Comparison of ENCODE assay signal across 1 fruit fly cellular context in the genomic region with DNA sequence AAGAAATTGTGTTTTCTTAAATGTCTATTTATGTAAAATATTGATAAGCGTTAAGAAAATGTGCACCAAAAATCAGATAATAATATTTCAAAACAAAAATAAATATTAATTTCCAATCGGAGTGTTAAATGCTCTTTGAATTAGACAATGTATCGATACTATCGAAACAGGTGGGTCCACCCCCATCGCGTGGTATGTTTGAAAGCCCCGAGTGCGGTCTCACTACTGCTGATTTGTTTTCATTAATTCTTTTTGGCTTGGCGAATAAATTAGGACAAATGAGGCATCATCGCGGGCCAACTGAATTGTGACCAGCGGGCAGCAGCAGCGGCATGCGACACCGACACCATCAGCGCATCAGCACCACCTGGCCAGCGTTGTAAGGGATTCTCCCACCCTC.
TF ChIP-seq lines count a peak whose summit lies in the region.

A gene (plus strand): TSS at position 189 of the 400 bp plus-strand sequence.

TF ChIP-seq in whole organism, embryonic, 481 proteins besides CTCF, POLR2A, EP300 and RAD21 (continued from another document):
- TF ChIP-seq bsh (GFP tag; optimal IDR thresholded peaks at IDR 0.05; lab: Kevin White, UChicago) (no peak), ATbp (GFP tag; optimal IDR thresholded peaks at IDR 0.05; lab: Kevin White, UChicago) (no peak), trh (GFP tag; optimal IDR thresholded peaks at IDR 0.05; lab: Kevin White, UChicago) (no peak), HHEX (GFP tag; optimal IDR thresholded peaks at IDR 0.05; lab: Kevin White, UChicago) (no peak), Camta (GFP tag; optimal IDR thresholded peaks at IDR 0.05; lab: Kevin White, UChicago) (no peak), jigr1 (GFP tag; IDR thresholded peaks at IDR 0.05; lab: Robert Waterston, UW) (peak; percentile 43; the same call in 1 of the 3 replicates), CG10654 (GFP tag; optimal IDR thresholded peaks at IDR 0.05; lab: Kevin White, UChicago) (no peak), CG9609 (GFP tag; optimal IDR thresholded peaks at IDR 0.05; lab: Kevin White, UChicago) (no peak), zen (tag; optimal IDR thresholded peaks at IDR 0.05; lab: Kevin White, UChicago) (peak; percentile 36), tll (GFP tag; optimal IDR thresholded peaks at IDR 0.05; lab: Kevin White, UChicago) (no peak), otp (GFP tag; IDR thresholded peaks at IDR 0.05; lab: Robert Waterston, UW) (no peak), CG12236 (GFP tag; optimal IDR thresholded peaks at IDR 0.05; lab: Kevin White, UChicago) (no peak), sna (GFP tag; IDR thresholded peaks at IDR 0.05; lab: Robert Waterston, UW; ENCODE audit: partially characterized antibody) (peak; percentile 78), HLH3B (GFP tag; IDR thresholded peaks at IDR 0.05; lab: Robert Waterston, UW) (no peak), sr (GFP tag; IDR thresholded peaks at IDR 0.05; lab: Robert Waterston, UW) (no peak), crc (GFP tag; optimal IDR thresholded peaks at IDR 0.05; lab: Kevin White, UChicago) (no peak), CG6272 (GFP tag; IDR thresholded peaks at IDR 0.05; lab: Robert Waterston, UW) (no peak), CG17912 (GFP tag; optimal IDR thresholded peaks at IDR 0.05; lab: Kevin White, UChicago) (no peak), CG17829 (tag; optimal IDR thresholded peaks at IDR 0.05; lab: Kevin White, UChicago) (peak; percentile 24), gsb-n (tag; optimal IDR thresholded peaks at IDR 0.05; lab: Kevin White, UChicago) (no peak), CG9932 (GFP tag; IDR thresholded peaks at IDR 0.05; lab: Robert Waterston, UW) (peak; percentile 51; the same call in 1 of the 2 replicates), CG4820 (GFP tag; optimal IDR thresholded peaks at IDR 0.05; lab: Kevin White, UChicago) (no peak), Ssrp (tag; optimal IDR thresholded peaks at IDR 0.05; lab: Kevin White, UChicago) (no peak), Lhr (GFP tag; optimal IDR thresholded peaks at IDR 0.05; lab: Kevin White, UChicago) (no peak), phol (tag; optimal IDR thresholded peaks at IDR 0.05; lab: Kevin White, UChicago) (peak; percentile 25), Dref (GFP tag; IDR thresholded peaks at IDR 0.05; lab: Robert Waterston, UW) (peak; percentile 73), Sox102F (GFP tag; optimal IDR thresholded peaks at IDR 0.05; lab: Kevin White, UChicago) (no peak), schlank (tag; optimal IDR thresholded peaks at IDR 0.05; lab: Kevin White, UChicago) (no peak), CG1603 (tag; optimal IDR thresholded peaks at IDR 0.05; lab: Kevin White, UChicago) (no peak), CG4730 (GFP tag; IDR thresholded peaks at IDR 0.05; lab: Robert Waterston, UW) (no peak), CG9817 (tag; optimal IDR thresholded peaks at IDR 0.05; lab: Kevin White, UChicago) (no peak), Dbx (GFP tag; IDR thresholded peaks at IDR 0.05; lab: Robert Waterston, UW) (no peak), sisA (GFP tag; IDR thresholded peaks at IDR 0.05; lab: Robert Waterston, UW) (no peak), hth (optimal IDR thresholded peaks at IDR 0.05; lab: Kevin White, UChicago) (no peak), Gug (GFP tag; IDR thresholded peaks at IDR 0.05; lab: Robert Waterston, UW) (no peak), H15 (GFP tag; IDR thresholded peaks at IDR 0.05; lab: Robert Waterston, UW) (no peak), CG30403 (GFP tag; optimal IDR thresholded peaks at IDR 0.05; lab: Kevin White, UChicago) (no peak), YL-1 (GFP tag; optimal IDR thresholded peaks at IDR 0.05; lab: Kevin White, UChicago) (peak; percentile 63), CG7372 (GFP tag; IDR thresholded peaks at IDR 0.05; lab: Robert Waterston, UW) (no peak), Neu2 (GFP tag; optimal IDR thresholded peaks at IDR 0.05; lab: Kevin White, UChicago; ENCODE audit: borderline replicate concordance) (no peak), CG15011 (GFP tag; optimal IDR thresholded peaks at IDR 0.05; lab: Kevin White, UChicago) (no peak), CG3726 (GFP tag; IDR thresholded peaks at IDR 0.05; lab: Robert Waterston, UW) (no peak), CG5953 (GFP tag; IDR thresholded peaks at IDR 0.05; lab: Robert Waterston, UW) (no peak), Mes4 (GFP tag; optimal IDR thresholded peaks at IDR 0.05; lab: Kevin White, UChicago) (no peak), ems (GFP tag; optimal IDR thresholded peaks at IDR 0.05; lab: Kevin White, UChicago) (no peak), Atf-2 (GFP tag; optimal IDR thresholded peaks at IDR 0.05; lab: Kevin White, UChicago) (no peak), HLH4C (GFP tag; IDR thresholded peaks at IDR 0.05; lab: Robert Waterston, UW; ENCODE audit: partially characterized antibody) (peak; percentile 84), CG18262 (tag; optimal IDR thresholded peaks at IDR 0.05; lab: Kevin White, UChicago) (no peak), pum (GFP tag; optimal IDR thresholded peaks at IDR 0.05; lab: Kevin White, UChicago) (no peak), kah (GFP tag; optimal IDR thresholded peaks at IDR 0.05; lab: Kevin White, UChicago) (peak; percentile 94), vfl (GFP tag; optimal IDR thresholded peaks at IDR 0.05; lab: Kevin White, UChicago) (no peak), her (GFP tag; optimal IDR thresholded peaks at IDR 0.05; lab: Kevin White, UChicago) (no peak), crol (GFP tag; IDR thresholded peaks at IDR 0.05; lab: Robert Waterston, UW) (no peak), CG2120 (GFP tag; optimal IDR thresholded peaks at IDR 0.05; lab: Kevin White, UChicago) (peak; percentile 22), CG11398 (GFP tag; optimal IDR thresholded peaks at IDR 0.05; lab: Kevin White, UChicago) (no peak), dan (GFP tag; IDR thresholded peaks at IDR 0.05; lab: Robert Waterston, UW) (no peak), eyg (GFP tag; optimal IDR thresholded peaks at IDR 0.05; lab: Kevin White, UChicago) (no peak), unpg (GFP tag; optimal IDR thresholded peaks at IDR 0.05; lab: Kevin White, UChicago) (no peak), p53 (GFP tag; optimal IDR thresholded peaks at IDR 0.05; lab: Kevin White, UChicago) (no peak), CG3995 (GFP tag; optimal IDR thresholded peaks at IDR 0.05; lab: Kevin White, UChicago) (peak; percentile 48), CG6813 (GFP tag; optimal IDR thresholded peaks at IDR 0.05; lab: Kevin White, UChicago) (no peak), gcm (GFP tag; optimal IDR thresholded peaks at IDR 0.05; lab: Kevin White, UChicago) (no peak), CG15601 (tag; optimal IDR thresholded peaks at IDR 0.05; lab: Kevin White, UChicago) (no peak), CG7357 (GFP tag; IDR thresholded peaks at IDR 0.05; lab: Robert Waterston, UW) (no peak), CG32532 (GFP tag; IDR thresholded peaks at IDR 0.05; lab: Robert Waterston, UW) (no peak), croc (GFP tag; conservative IDR thresholded peaks at IDR 0.05; lab: Robert Waterston, UW) (no peak), Rx (GFP tag; IDR thresholded peaks at IDR 0.05; lab: Robert Waterston, UW) (no peak), Optix (GFP tag; IDR thresholded peaks at IDR 0.05; lab: Robert Waterston, UW) (no peak), CG3838 (GFP tag; optimal IDR thresholded peaks at IDR 0.05; lab: Kevin White, UChicago) (no peak), Dad (GFP tag; optimal IDR thresholded peaks at IDR 0.05; lab: Kevin White, UChicago) (no peak), dimm (GFP tag; IDR thresholded peaks at IDR 0.05; lab: Robert Waterston, UW) (no peak), CG33557 (GFP tag; optimal IDR thresholded peaks at IDR 0.05; lab: Kevin White, UChicago) (no peak), aop (GFP tag; IDR thresholded peaks at IDR 0.05; lab: Robert Waterston, UW) (no peak), Six4 (GFP tag; optimal IDR thresholded peaks at IDR 0.05; lab: Kevin White, UChicago) (no peak), CG18599 (GFP tag; optimal IDR thresholded peaks at IDR 0.05; lab: Kevin White, UChicago) (no peak), CG34422 (GFP tag; IDR thresholded peaks at IDR 0.05; lab: Robert Waterston, UW) (peak; percentile 49; the same call in 1 of the 3 replicates), Elba2 (GFP tag; optimal IDR thresholded peaks at IDR 0.05; lab: Kevin White, UChicago) (peak; percentile 15), cato (GFP tag; optimal IDR thresholded peaks at IDR 0.05; lab: Kevin White, UChicago; ENCODE audit: borderline replicate concordance) (no peak), Ravus (GFP tag; IDR thresholded peaks at IDR 0.05; lab: Robert Waterston, UW) (no peak), CG8388 (GFP tag; optimal IDR thresholded peaks at IDR 0.05; lab: Kevin White, UChicago) (no peak), cad (GFP tag; optimal IDR thresholded peaks at IDR 0.05; lab: Kevin White, UChicago) (no peak), Max (GFP tag; optimal IDR thresholded peaks at IDR 0.05; lab: Kevin White, UChicago) (no peak), CG12155 (GFP tag; optimal IDR thresholded peaks at IDR 0.05; lab: Kevin White, UChicago) (no peak), CG7556 (GFP tag; optimal IDR thresholded peaks at IDR 0.05; lab: Kevin White, UChicago) (no peak), disco-r (GFP tag; optimal IDR thresholded peaks at IDR 0.05; lab: Kevin White, UChicago) (no peak), CG5245 (GFP tag; optimal IDR thresholded peaks at IDR 0.05; lab: Kevin White, UChicago) (no peak), Oaz (GFP tag; IDR thresholded peaks at IDR 0.05; lab: Robert Waterston, UW) (no peak), tap (tag; optimal IDR thresholded peaks at IDR 0.05; lab: Kevin White, UChicago) (no peak), Mad (GFP tag; optimal IDR thresholded peaks at IDR 0.05; lab: Kevin White, UChicago) (no peak), HLH54F (GFP tag; optimal IDR thresholded peaks at IDR 0.05; lab: Kevin White, UChicago) (no peak), hb (GFP tag; IDR thresholded peaks at IDR 0.05; lab: Robert Waterston, UW; ENCODE audit: partially characterized antibody) (peak; percentile 70; the same call in 2 of the 3 replicates), lbe (GFP tag; optimal IDR thresholded peaks at IDR 0.05; lab: Kevin White, UChicago) (no peak), org-1 (GFP tag; optimal IDR thresholded peaks at IDR 0.05; lab: Kevin White, UChicago) (no peak), Sox100B (GFP tag; optimal IDR thresholded peaks at IDR 0.05; lab: Kevin White, UChicago) (no peak), CG1647 (GFP tag; optimal IDR thresholded peaks at IDR 0.05; lab: Kevin White, UChicago) (no peak), yki (optimal IDR thresholded peaks at IDR 0.05; lab: Kevin White, UChicago) (no peak), sc (optimal IDR thresholded peaks at IDR 0.05; lab: Kevin White, UChicago) (no peak), sc (GFP tag; optimal IDR thresholded peaks at IDR 0.05; lab: Kevin White, UChicago) (no peak), CG34224 (GFP tag; IDR thresholded peaks at IDR 0.05; lab: Robert Waterston, UW; ENCODE audit: partially characterized antibody) (peak; percentile 93), ewg (GFP tag; optimal IDR thresholded peaks at IDR 0.05; lab: Kevin White, UChicago) (no peak), CG6854 (GFP tag; optimal IDR thresholded peaks at IDR 0.05; lab: Kevin White, UChicago) (no peak), CG6765 (GFP tag; optimal IDR thresholded peaks at IDR 0.05; lab: Kevin White, UChicago) (no peak), ash1 (GFP tag; optimal IDR thresholded peaks at IDR 0.05; lab: Kevin White, UChicago) (no peak), insv (GFP tag; optimal IDR thresholded peaks at IDR 0.05; lab: Kevin White, UChicago) (peak in 1 of 2 experiments; percentile 94), BtbVII (GFP tag; optimal IDR thresholded peaks at IDR 0.05; lab: Kevin White, UChicago) (no peak), gsb (GFP tag; IDR thresholded peaks at IDR 0.05; lab: Robert Waterston, UW) (no peak), Sry-δ (GFP tag; optimal IDR thresholded peaks at IDR 0.05; lab: Kevin White, UChicago) (peak; percentile 85), CG1792 (GFP tag; optimal IDR thresholded peaks at IDR 0.05; lab: Kevin White, UChicago) (no peak), Dek (tag; optimal IDR thresholded peaks at IDR 0.05; lab: Kevin White, UChicago) (no peak), onecut (GFP tag; IDR thresholded peaks at IDR 0.05; lab: Robert Waterston, UW) (no peak), CG14965 (GFP tag; optimal IDR thresholded peaks at IDR 0.05; lab: Kevin White, UChicago; ENCODE audit: borderline replicate concordance) (no peak), lmd (GFP tag; IDR thresholded peaks at IDR 0.05; lab: Robert Waterston, UW) (no peak), pan (optimal IDR thresholded peaks at IDR 0.05; lab: Kevin White, UChicago) (no peak), pan (GFP tag; optimal IDR thresholded peaks at IDR 0.05 in 1 of 2, IDR thresholded peaks at IDR 0.05 in 1 of 2) (no peak)
